Fruit fly (Drosophila melanogaster) whole organism, embryonic: ENCODE results near the gene qm.

Experiments
- Abd-B ChIP-seq: fragments of 200-800 bp; sonication (Bioruptor generic); optimal IDR thresholded peaks from 2 replicates; lab custom pipeline; 2018; ENCODE audit warnings: missing biosample characterization, mild to moderate bottlenecking, missing genetic modification characterization, moderate library complexity
- Atf-2 ChIP-seq: fragments of 200-800 bp; sonication (Bioruptor generic); optimal IDR thresholded peaks from 2 replicates; lab custom pipeline; 2016; ENCODE audit warnings: missing biosample characterization, missing genetic modification characterization
- Blimp-1 ChIP-seq: fragments of 200-800 bp; sonication (Bioruptor generic); optimal IDR thresholded peaks from 3 replicates; lab custom pipeline; 2018; ENCODE audit warnings: missing biosample characterization, missing genetic modification characterization, mild to moderate bottlenecking, moderate library complexity, missing genetic modification reagents
- CG11695 ChIP-seq: fragments of 200-800 bp; sonication (Bioruptor generic); IDR thresholded peaks from 3 replicates; pipeline ENCODE4 v1.3.6; 2022; ENCODE audit warnings: missing biosample characterization, missing genetic modification characterization
- CG12942 ChIP-seq: fragments of 200-800 bp; sonication (Bioruptor generic); optimal IDR thresholded peaks from 3 replicates; lab custom pipeline; 2016; ENCODE audit warnings: missing biosample characterization, missing genetic modification characterization
- CG13296 ChIP-seq: fragments of 200-800 bp; sonication (Bioruptor generic); optimal IDR thresholded peaks from 3 replicates; lab custom pipeline; 2018; ENCODE audit warnings: missing biosample characterization, mild to moderate bottlenecking, missing genetic modification characterization
- CG14050 ChIP-seq: fragments of 200-800 bp; sonication (Bioruptor generic); IDR thresholded peaks from 3 replicates; pipeline ENCODE4 v1.3.6; 2022; ENCODE audit warnings: missing biosample characterization, missing genetic modification characterization
- CG15601 ChIP-seq: fragments of 200-800 bp; sonication (Bioruptor generic); optimal IDR thresholded peaks from 3 replicates; lab custom pipeline; 2019; ENCODE audit warnings: missing biosample characterization, mild to moderate bottlenecking, missing genetic modification characterization, moderate library complexity
- CG17328 ChIP-seq: fragments of 200-800 bp; sonication (Bioruptor generic); IDR thresholded peaks from 2 replicates; pipeline ENCODE4 v1.3.6; 2022; ENCODE audit warnings: missing biosample characterization, missing genetic modification characterization
- CG1792 ChIP-seq: fragments of 200-800 bp; sonication (Bioruptor generic); optimal IDR thresholded peaks from 2 replicates; lab custom pipeline; 2016; ENCODE audit warnings: missing biosample characterization, missing genetic modification characterization
- CG2116 ChIP-seq: fragments of 200-800 bp; sonication (Bioruptor generic); optimal IDR thresholded peaks from 3 replicates; lab custom pipeline; 2018; ENCODE audit warnings: missing biosample characterization, mild to moderate bottlenecking, missing genetic modification characterization
- CG2120 ChIP-seq: fragments of 200-800 bp; sonication (Bioruptor generic); optimal IDR thresholded peaks from 3 replicates; lab custom pipeline; 2016; ENCODE audit warnings: missing biosample characterization, missing genetic modification characterization
- CG30020 ChIP-seq: fragments of 200-800 bp; optimal IDR thresholded peaks from 2 replicates; lab custom pipeline; 2019; ENCODE audit warnings: missing biosample characterization, mild to moderate bottlenecking, missing genetic modification characterization, moderate library complexity
- CG32532 ChIP-seq: fragments of 200-800 bp; sonication (Bioruptor generic); IDR thresholded peaks from 2 replicates; pipeline ENCODE4 v1.3.6; 2022; ENCODE audit warnings: missing biosample characterization, missing genetic modification characterization
- CG34376 ChIP-seq: fragments of 200-800 bp; sonication (Bioruptor generic); optimal IDR thresholded peaks from 2 replicates; lab custom pipeline; 2018; ENCODE audit warnings: missing biosample characterization, mild to moderate bottlenecking, missing genetic modification characterization
- CG6854 ChIP-seq: fragments of 200-800 bp; sonication (Bioruptor generic); optimal IDR thresholded peaks from 3 replicates; lab custom pipeline; 2017; ENCODE audit warnings: missing biosample characterization, mild to moderate bottlenecking, missing genetic modification characterization
- CG7271 ChIP-seq: fragments of 200-800 bp; sonication (Bioruptor generic); optimal IDR thresholded peaks from 2 replicates; lab custom pipeline; 2018; ENCODE audit warnings: missing biosample characterization, mild to moderate bottlenecking, missing genetic modification characterization, moderate library complexity
- CG8089 ChIP-seq: fragments of 200-800 bp; sonication (Bioruptor generic); optimal IDR thresholded peaks from 3 replicates; lab custom pipeline; 2016; ENCODE audit warnings: missing biosample characterization, missing genetic modification characterization
- CG9609 ChIP-seq: fragments of 200-800 bp; sonication (Bioruptor generic); optimal IDR thresholded peaks from 3 replicates; lab custom pipeline; 2016; ENCODE audit warnings: missing biosample characterization, missing genetic modification characterization
- CTCF ChIP-seq: fragments of 200-800 bp; sonication (Bioruptor generic); optimal IDR thresholded peaks from 2 replicates; lab custom pipeline; 2017; ENCODE audit warnings: missing biosample characterization, mild to moderate bottlenecking, missing genetic modification characterization, moderate library complexity
- CrebB ChIP-seq: fragments of 200-800 bp; sonication (Bioruptor generic); optimal IDR thresholded peaks from 3 replicates; lab custom pipeline; 2018; ENCODE audit warnings: missing biosample characterization, mild to moderate bottlenecking, missing genetic modification characterization
- Fer3 ChIP-seq: fragments of 200-800 bp; sonication (Bioruptor generic); optimal IDR thresholded peaks from 2 replicates; lab custom pipeline; 2018; ENCODE audit warnings: missing biosample characterization, mild to moderate bottlenecking, missing genetic modification characterization, moderate library complexity
- H2.0 ChIP-seq: fragments of 200-800 bp; sonication (Bioruptor generic); IDR thresholded peaks from 2 replicates; pipeline ENCODE4 v1.3.6; 2022; ENCODE audit warnings: missing biosample characterization, missing genetic modification characterization
- HLH3B ChIP-seq: fragments of 200-800 bp; sonication (Bioruptor generic); IDR thresholded peaks from 2 replicates; pipeline ENCODE4 v1.3.6; 2022; ENCODE audit warnings: missing biosample characterization, missing genetic modification characterization
- Hmr ChIP-seq: fragments of 200-800 bp; sonication (Bioruptor generic); optimal IDR thresholded peaks from 3 replicates; lab custom pipeline; 2017; ENCODE audit warnings: mild to moderate bottlenecking, missing biosample characterization, missing genetic modification reagents, missing genetic modification characterization
- MBD-R2 ChIP-seq: fragments of 200-800 bp; sonication (Bioruptor generic); IDR thresholded peaks from 2 replicates; pipeline ENCODE4 v1.3.6; 2022; ENCODE audit warnings: missing biosample characterization, missing genetic modification characterization
- Med ChIP-seq: fragments of 200-800 bp; sonication (Bioruptor generic); peaks from one replicate; lab custom pipeline; 2016; ENCODE audit warnings: missing biosample characterization, missing genetic modification characterization, mild to moderate bottlenecking, inconsistent platforms, moderate library complexity
- PHDP ChIP-seq: fragments of 200-800 bp; sonication (Bioruptor generic); optimal IDR thresholded peaks from 3 replicates; lab custom pipeline; 2018; ENCODE audit warnings: missing biosample characterization, mild to moderate bottlenecking, missing genetic modification characterization, moderate library complexity
- Poxn ChIP-seq: fragments of 200-800 bp; sonication (Bioruptor generic); IDR thresholded peaks from 2 replicates; pipeline ENCODE4 v1.3.6; 2022; ENCODE audit warnings: missing biosample characterization, missing genetic modification characterization
- Rfx ChIP-seq: fragments of 200-800 bp; sonication (Bioruptor generic); IDR thresholded peaks from 2 replicates; pipeline ENCODE4 v1.3.6; 2022; ENCODE audit warnings: missing biosample characterization, missing genetic modification characterization
- Rx ChIP-seq: fragments of 200-800 bp; sonication (Bioruptor generic); IDR thresholded peaks from 2 replicates; pipeline ENCODE4 v1.3.6; 2022; ENCODE audit warnings: missing biosample characterization, missing genetic modification characterization
- Vsx1 ChIP-seq: fragments of 200-800 bp; sonication (Bioruptor generic); optimal IDR thresholded peaks from 2 replicates; lab custom pipeline; 2017; ENCODE audit warnings: missing biosample characterization, mild to moderate bottlenecking, missing genetic modification characterization, missing genetic modification reagents
- crp ChIP-seq, 2 experiments: fragments of 200-800 bp; sonication (Bioruptor generic); optimal IDR thresholded peaks; 2 replicates in 1 of 2; 3 replicates in 1 of 2; lab custom pipeline; 2017; ENCODE audit warnings: missing biosample characterization in 2 of 2, missing genetic modification characterization in 2 of 2, mild to moderate bottlenecking in 1 of 2, moderate library complexity in 1 of 2
- dmrt99B ChIP-seq: fragments of 200-800 bp; sonication (Bioruptor generic); optimal IDR thresholded peaks from 2 replicates; lab custom pipeline; 2018; ENCODE audit warnings: missing biosample characterization, mild to moderate bottlenecking, missing genetic modification characterization, moderate library complexity
- dysf ChIP-seq: fragments of 200-800 bp; sonication (Bioruptor generic); IDR thresholded peaks from 3 replicates; pipeline ENCODE4 v1.3.6; 2022; ENCODE audit warnings: missing biosample characterization, missing genetic modification characterization
- en ChIP-seq: fragments of 200-800 bp; sonication (Bioruptor generic); optimal IDR thresholded peaks from 2 replicates; lab custom pipeline; 2016; ENCODE audit warnings: missing biosample characterization, missing genetic modification characterization
- eyg ChIP-seq: fragments of 200-800 bp; sonication (Bioruptor generic); optimal IDR thresholded peaks from 3 replicates; lab custom pipeline; 2016; ENCODE audit warnings: missing biosample characterization, missing genetic modification characterization
- gce ChIP-seq: fragments of 200-800 bp; sonication (Bioruptor generic); IDR thresholded peaks from 3 replicates; pipeline ENCODE4 v1.3.6; 2022; ENCODE audit warnings: missing biosample characterization, missing genetic modification characterization
- grn ChIP-seq: fragments of 200-800 bp; sonication (Bioruptor generic); optimal IDR thresholded peaks from 3 replicates; lab custom pipeline; 2017; ENCODE audit warnings: missing biosample characterization, missing genetic modification characterization
- hkb ChIP-seq, 2 experiments: fragments of 200-800 bp in 1 of 2; fragments of >200 bp in 1 of 2; sonication (Bioruptor generic) in 1 of 2; IDR thresholded peaks in 1 of 2; optimal IDR thresholded peaks in 1 of 2; 2 replicates each; pipeline versions ENCODE4 v1.3.6 to Lab custom; 2017 to 2022; ENCODE audit warnings: missing biosample characterization in 1 of 2, missing genetic modification characterization in 1 of 2
- kay ChIP-seq: fragments of 200-800 bp; sonication (Bioruptor generic); optimal IDR thresholded peaks from 2 replicates; lab custom pipeline; 2016; ENCODE audit warnings: missing biosample characterization, missing genetic modification characterization
- onecut ChIP-seq: fragments of 200-800 bp; sonication (Bioruptor generic); IDR thresholded peaks from 2 replicates; pipeline ENCODE4 v1.3.6; 2022; ENCODE audit warnings: missing biosample characterization, missing genetic modification characterization
- pita ChIP-seq: fragments of 200-800 bp; sonication (Bioruptor generic); optimal IDR thresholded peaks from 2 replicates; lab custom pipeline; 2017; ENCODE audit warnings: missing biosample characterization, mild to moderate bottlenecking, missing genetic modification characterization
- rib ChIP-seq: fragments of 200-800 bp; sonication (Bioruptor generic); IDR thresholded peaks from 2 replicates; pipeline ENCODE4 v1.3.6; 2022; ENCODE audit warnings: missing biosample characterization, missing genetic modification characterization
- row ChIP-seq: fragments of 200-800 bp; sonication (Bioruptor generic); IDR thresholded peaks from 3 replicates; pipeline ENCODE4 v1.3.6; 2022; ENCODE audit warnings: missing biosample characterization, missing genetic modification characterization
- sd ChIP-seq: fragments of 200-800 bp; sonication (Bioruptor generic); optimal IDR thresholded peaks from 3 replicates; lab custom pipeline; 2018; ENCODE audit warnings: missing biosample characterization, mild to moderate bottlenecking, missing genetic modification characterization, moderate library complexity
- sqz ChIP-seq: fragments of 200-800 bp; sonication (Bioruptor generic); optimal IDR thresholded peaks from 3 replicates; lab custom pipeline; 2018; ENCODE audit warnings: missing biosample characterization, mild to moderate bottlenecking, missing genetic modification characterization
- unpg ChIP-seq: fragments of 200-800 bp; sonication (Bioruptor generic); optimal IDR thresholded peaks from 3 replicates; lab custom pipeline; 2018; ENCODE audit warnings: missing biosample characterization, mild to moderate bottlenecking, missing genetic modification characterization, moderate library complexity
- z ChIP-seq: fragments of 200-800 bp; sonication (Bioruptor generic); IDR thresholded peaks from 3 replicates; pipeline ENCODE4 v1.3.6; 2022; ENCODE audit warnings: missing biosample characterization, missing genetic modification characterization

qm gene

DNA sequence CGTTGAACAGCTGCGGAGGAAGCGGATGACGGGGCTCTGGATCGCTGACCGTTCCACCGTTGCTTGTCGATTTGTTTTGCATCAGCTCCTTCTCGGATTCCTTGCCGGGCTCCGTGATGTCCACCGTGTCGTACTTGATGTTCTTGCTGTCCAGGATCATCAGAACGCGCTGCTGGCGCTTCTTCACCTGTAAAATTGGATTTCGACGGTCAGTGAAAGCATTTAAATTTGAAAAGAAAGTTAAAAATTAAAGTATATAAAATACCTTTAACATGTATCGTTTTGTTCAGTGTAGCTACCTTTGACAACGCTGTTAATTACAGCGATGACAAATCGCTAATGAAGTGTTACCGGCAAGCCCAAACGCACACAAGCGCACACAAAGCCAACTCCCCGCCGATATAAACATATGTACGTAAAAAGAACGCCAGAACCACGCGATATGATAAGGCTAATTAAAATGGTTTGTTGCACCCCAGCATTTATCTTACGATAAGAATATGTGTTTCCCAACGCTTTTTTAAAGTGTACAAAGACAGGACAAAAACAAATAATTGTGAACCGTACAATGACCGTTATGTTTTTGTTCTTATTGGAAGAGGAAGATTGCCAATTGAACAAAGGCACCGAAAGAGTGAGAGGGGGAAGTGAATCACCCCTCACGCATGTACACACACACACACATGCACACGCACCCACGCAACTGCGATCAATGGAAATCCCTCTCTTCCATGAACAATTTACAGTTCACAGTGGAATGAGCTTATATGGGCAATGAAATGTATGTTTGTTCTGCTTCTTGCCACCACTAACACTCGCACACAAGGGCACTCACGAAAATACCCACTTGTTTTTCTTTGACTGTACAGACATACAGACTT is 19.9 kb downstream of the qm start (continued):
- peak; percentile 95 for TF ChIP-seq Vsx1
- 0 out of 2 replicates have a peak, but pooled peaks have one; percentile 25 for TF ChIP-seq onecut (GFP tag; lab: Robert Waterston, UW)
- peak; percentile 16 for TF ChIP-seq Blimp-1
- 0 out of 2 replicates have a peak, but pooled peaks have one; percentile 9 for TF ChIP-seq Rx
- peak; percentile 9 for TF ChIP-seq en (GFP tag; lab: Kevin White, UChicago)
- peak; percentile 90 for TF ChIP-seq Med (GFP tag; lab: Kevin White, UChicago)
- no peak for TF ChIP-seq gce (GFP tag; lab: Robert Waterston, UW)
- peak; percentile 33 for TF ChIP-seq sqz
- TF ChIP-seq CG1792, result no peak
- TF ChIP-seq CG32532 (GFP tag; lab: Robert Waterston, UW), result peak; percentile 57
- no peak for TF ChIP-seq z (GFP tag; lab: Robert Waterston, UW)
- TF ChIP-seq eyg (GFP tag; lab: Kevin White, UChicago), result no peak
- TF ChIP-seq CG8089 (GFP tag; lab: Kevin White, UChicago), result no peak
- no peak for TF ChIP-seq Atf-2 (GFP tag; lab: Kevin White, UChicago)
- TF ChIP-seq CG7271 (tag; lab: Kevin White, UChicago), result no peak
- TF ChIP-seq hkb (optimal IDR thresholded peaks at IDR 0.05; lab: Kevin White, UChicago), result no peak
- peak; percentile 43 for TF ChIP-seq hkb (GFP tag; IDR thresholded peaks at IDR 0.05; lab: Robert Waterston, UW)
- TF ChIP-seq unpg (GFP tag; lab: Kevin White, UChicago), result peak; percentile 59
- peak; percentile 89 for TF ChIP-seq kay (GFP tag; lab: Kevin White, UChicago)
- peak; percentile 33; the same call in 1 of the 2 replicates for TF ChIP-seq CG17328
- peak; percentile 50 for TF ChIP-seq grn (GFP tag; lab: Kevin White, UChicago)
- no peak; the same call in 1 of the 2 replicates for TF ChIP-seq MBD-R2 (GFP tag; lab: Robert Waterston, UW)
- TF ChIP-seq Rfx (GFP tag; lab: Robert Waterston, UW), result peak; percentile 65
- TF ChIP-seq CG13296 (GFP tag; lab: Kevin White, UChicago), result no peak
- TF ChIP-seq HLH3B (GFP tag; lab: Robert Waterston, UW), result no peak
- TF ChIP-seq dmrt99B (tag; lab: Kevin White, UChicago), result peak; percentile 27
- TF ChIP-seq CG30020, result no peak
- TF ChIP-seq sd (tag; lab: Kevin White, UChicago), result peak; percentile 86
- TF ChIP-seq CrebB (tag; lab: Kevin White, UChicago), result peak; percentile 16
- TF ChIP-seq CTCF (GFP tag; lab: Kevin White, UChicago), result peak; percentile 39
- TF ChIP-seq H2.0, result no peak
- no peak for TF ChIP-seq CG2116 (GFP tag; lab: Kevin White, UChicago)
- peak; percentile 19 for TF ChIP-seq Fer3
- peak; percentile 67 for TF ChIP-seq rib
- peak; percentile 53; the same call in 2 of the 3 replicates for TF ChIP-seq CG14050 (GFP tag; lab: Robert Waterston, UW)
- peak; percentile 59 for TF ChIP-seq CG2120 (GFP tag; lab: Kevin White, UChicago)
- TF ChIP-seq Poxn (GFP tag; lab: Robert Waterston, UW), result no peak
- no peak for TF ChIP-seq crp (GFP tag; optimal IDR thresholded peaks at IDR 0.05; lab: Kevin White, UChicago)
- peak; percentile 26 for TF ChIP-seq CG12942 (GFP tag; lab: Kevin White, UChicago)
- TF ChIP-seq pita (GFP tag; lab: Kevin White, UChicago), result no peak
- peak; percentile 38 for TF ChIP-seq PHDP (tag; lab: Kevin White, UChicago)
- TF ChIP-seq CG34376 (GFP tag; lab: Kevin White, UChicago), result peak; percentile 80
- TF ChIP-seq dysf (GFP tag; lab: Robert Waterston, UW), result 0 out of 3 replicates have a peak, but pooled peaks have one; percentile 49
- no peak for TF ChIP-seq CG15601 (tag; lab: Kevin White, UChicago)
- TF ChIP-seq Abd-B (GFP tag; lab: Kevin White, UChicago), result no peak
- no peak for TF ChIP-seq CG6854 (GFP tag; lab: Kevin White, UChicago)
- TF ChIP-seq Hmr (GFP tag; lab: Kevin White, UChicago), result peak; percentile 31
- TF ChIP-seq CG11695 (GFP tag; lab: Robert Waterston, UW), result peak; percentile 62
- TF ChIP-seq CG9609 (GFP tag; lab: Kevin White, UChicago), result no peak
- peak; percentile 15; the same call in 1 of the 3 replicates for TF ChIP-seq row (GFP tag; lab: Robert Waterston, UW)
